Worm (Caenorhabditis elegans) whole organism, mixed stage, embryonic: Measurements from ENCODE around the gene crb-1.

Experiments used
- M03D4.4 ChIP-seq: sonication (generic microtip); optimal IDR thresholded peaks from 2 replicates; lab custom pipeline; 2017; ENCODE audit warnings: mild to moderate bottlenecking, missing genetic modification characterization, missing compliant biosample characterization
- bed-3 ChIP-seq: fragments of 200-800 bp; sonication (Bioruptor generic); optimal IDR thresholded peaks from 3 replicates; lab custom pipeline; 2018; ENCODE audit warnings: mild to moderate bottlenecking, missing genetic modification characterization, moderate library complexity, missing compliant biosample characterization
- blmp-1 ChIP-seq: fragments of 150-350 bp; optimal IDR thresholded peaks from 2 replicates; lab custom pipeline; 2014; ENCODE audit warnings: missing biosample characterization, missing genetic modification characterization
- ceh-39 ChIP-seq: fragments of 150-350 bp; optimal IDR thresholded peaks from 2 replicates; lab custom pipeline; 2014; ENCODE audit warnings: missing biosample characterization, missing genetic modification characterization
- ceh-43 ChIP-seq: fragments of 200-800 bp; sonication (Bioruptor generic); optimal IDR thresholded peaks from 2 replicates; lab custom pipeline; 2018; ENCODE audit warnings: mild to moderate bottlenecking, missing genetic modification characterization, moderate library complexity, missing compliant biosample characterization
- ceh-83 ChIP-seq: fragments of 200-800 bp; sonication (Bioruptor generic); optimal IDR thresholded peaks from 2 replicates; lab custom pipeline; 2018; ENCODE audit warnings: mild to moderate bottlenecking, missing genetic modification characterization, missing compliant biosample characterization
- ces-1 ChIP-seq: fragments of 150-350 bp; optimal IDR thresholded peaks from 2 replicates; lab custom pipeline; 2014; ENCODE audit warnings: missing biosample characterization, missing genetic modification reagents, missing genetic modification characterization
- cnd-1 ChIP-seq: fragments of 200-800 bp; sonication (Bioruptor generic); optimal IDR thresholded peaks from 2 replicates; lab custom pipeline; 2018; ENCODE audit warnings: mild to moderate bottlenecking, missing genetic modification characterization, missing compliant biosample characterization
- drap-1 ChIP-seq: fragments of 200-800 bp; sonication (Bioruptor generic); optimal IDR thresholded peaks from 3 replicates; lab custom pipeline; 2018; ENCODE audit warnings: mild to moderate bottlenecking, missing genetic modification characterization, missing compliant biosample characterization
- elt-3 ChIP-seq: fragments of 150-350 bp; optimal IDR thresholded peaks from 2 replicates; lab custom pipeline; 2014; ENCODE audit warnings: missing biosample characterization, missing genetic modification characterization
- flh-1 ChIP-seq: fragments of 200-800 bp; sonication (Bioruptor generic); optimal IDR thresholded peaks from 2 replicates; lab custom pipeline; 2018; ENCODE audit warnings: mild to moderate bottlenecking, missing genetic modification characterization, moderate library complexity, missing compliant biosample characterization
- ham-2 ChIP-seq: fragments of 200-800 bp; sonication (Bioruptor generic); optimal IDR thresholded peaks from 2 replicates; lab custom pipeline; 2018; ENCODE audit warnings: mild to moderate bottlenecking, missing genetic modification characterization, missing compliant biosample characterization
- hlh-1 ChIP-seq: fragments of 150-350 bp; optimal IDR thresholded peaks from 2 replicates; lab custom pipeline; 2014; ENCODE audit warnings: missing biosample characterization, missing genetic modification reagents, missing genetic modification characterization
- lin-32 ChIP-seq: fragments of 200-800 bp; sonication (Bioruptor generic); optimal IDR thresholded peaks from 2 replicates; lab custom pipeline; 2018; ENCODE audit warnings: mild to moderate bottlenecking, missing genetic modification characterization, missing compliant biosample characterization
- lsy-2 ChIP-seq: fragments of 150-350 bp; optimal IDR thresholded peaks from 2 replicates; lab custom pipeline; 2014; ENCODE audit warnings: missing biosample characterization, missing genetic modification characterization
- mab-5 ChIP-seq: fragments of 150-350 bp; optimal IDR thresholded peaks from 2 replicates; lab custom pipeline; 2014; ENCODE audit warnings: missing biosample characterization, missing genetic modification characterization
- mep-1 ChIP-seq: fragments of 150-350 bp; optimal IDR thresholded peaks from 2 replicates; lab custom pipeline; 2017; ENCODE audit warnings: missing biosample characterization, missing genetic modification reagents, missing genetic modification characterization, inconsistent platforms
- mls-2 ChIP-seq: sonication (generic microtip); optimal IDR thresholded peaks from 2 replicates; lab custom pipeline; 2016; ENCODE audit warnings: mild to moderate bottlenecking, missing genetic modification characterization, moderate library complexity, missing compliant biosample characterization
- nhr-12 ChIP-seq: fragments of 150-350 bp; optimal IDR thresholded peaks from 2 replicates; lab custom pipeline; 2014; ENCODE audit warnings: missing biosample characterization, missing genetic modification characterization
- nhr-2 ChIP-seq: fragments of 150-350 bp; optimal IDR thresholded peaks from 2 replicates; lab custom pipeline; 2014; ENCODE audit warnings: missing biosample characterization, missing genetic modification characterization
- nhr-237 ChIP-seq: fragments of 150-350 bp; optimal IDR thresholded peaks from 2 replicates; lab custom pipeline; 2014; ENCODE audit warnings: missing biosample characterization, missing genetic modification characterization
- nhr-76 ChIP-seq: sonication (generic microtip); optimal IDR thresholded peaks from 2 replicates; lab custom pipeline; 2017; ENCODE audit warnings: missing biosample characterization, missing genetic modification characterization
- pha-4 ChIP-seq: fragments of 150-350 bp; optimal IDR thresholded peaks from 2 replicates; lab custom pipeline; 2018; ENCODE audit warnings: missing biosample characterization, missing genetic modification reagents, missing genetic modification characterization
- sem-2 ChIP-seq: fragments of 200-800 bp; sonication (Bioruptor generic); optimal IDR thresholded peaks from 2 replicates; lab custom pipeline; 2018; ENCODE audit warnings: mild to moderate bottlenecking, missing genetic modification characterization, missing compliant biosample characterization
- snpc-4 ChIP-seq: fragments of 150-350 bp; optimal IDR thresholded peaks from 2 replicates; lab custom pipeline; 2014; ENCODE audit warnings: missing biosample characterization, missing genetic modification characterization
- tbx-8 ChIP-seq: fragments of 200-800 bp; sonication (Bioruptor generic); optimal IDR thresholded peaks from 2 replicates; lab custom pipeline; 2018; ENCODE audit warnings: mild to moderate bottlenecking, missing genetic modification characterization, moderate library complexity, missing compliant biosample characterization
- unc-120 ChIP-seq: sonication (generic microtip); optimal IDR thresholded peaks from 2 replicates; lab custom pipeline; 2017; ENCODE audit warnings: missing genetic modification characterization, missing compliant biosample characterization; ENCODE audit not compliant: poor library complexity, severe bottlenecking
- unc-39 ChIP-seq: fragments of 150-350 bp; optimal IDR thresholded peaks from 2 replicates; lab custom pipeline; 2014; ENCODE audit warnings: missing biosample characterization, missing genetic modification characterization
- unc-62 ChIP-seq: fragments of 150-350 bp; optimal IDR thresholded peaks from 2 replicates; lab custom pipeline; 2014; ENCODE audit warnings: missing biosample characterization, missing genetic modification reagents, missing genetic modification characterization
- zip-8 ChIP-seq: fragments of 150-350 bp; optimal IDR thresholded peaks from 2 replicates; lab custom pipeline; 2014; ENCODE audit warnings: missing biosample characterization, missing genetic modification characterization
- ztf-11 ChIP-seq: fragments of 150-350 bp; optimal IDR thresholded peaks from 2 replicates; lab custom pipeline; 2014; ENCODE audit warnings: missing biosample characterization, missing genetic modification characterization

Gene crb-1

ce11 chrX:17375877-17376276 is 37.9 kb downstream of the crb-1 start:
- TF ChIP-seq unc-120 (tag; lab: Kevin White, UChicago), result no peak
- TF ChIP-seq ham-2, result no peak
- no peak for TF ChIP-seq hlh-1 (tag; lab: Kevin White, UChicago)
- no peak for TF ChIP-seq nhr-2 (tag; lab: Kevin White, UChicago)
- no peak for TF ChIP-seq bed-3 (GFP tag; lab: Kevin White, UChicago)
- TF ChIP-seq flh-1 (GFP tag; lab: Kevin White, UChicago), result no peak
- no peak for TF ChIP-seq tbx-8
- no peak for TF ChIP-seq nhr-237 (tag; lab: Kevin White, UChicago)
- TF ChIP-seq nhr-12 (tag; lab: Kevin White, UChicago), result no peak
- no peak for TF ChIP-seq ceh-83
- no peak for TF ChIP-seq mab-5
- TF ChIP-seq ceh-39 (tag; lab: Kevin White, UChicago), result no peak
- TF ChIP-seq unc-39 (tag; lab: Kevin White, UChicago), result no peak
- TF ChIP-seq elt-3 (tag; lab: Kevin White, UChicago), result no peak
- TF ChIP-seq snpc-4 (tag; lab: Kevin White, UChicago), result no peak
- no peak for TF ChIP-seq sem-2 (GFP tag; lab: Kevin White, UChicago)
- TF ChIP-seq mls-2 (tag; lab: Kevin White, UChicago), result no peak
- no peak for TF ChIP-seq ceh-43 (GFP tag; lab: Kevin White, UChicago)
- no peak for TF ChIP-seq zip-8 (tag; lab: Kevin White, UChicago)
- TF ChIP-seq nhr-76, result no peak
- TF ChIP-seq, all 35 proteins: peak for 0

- no peak for TF ChIP-seq ces-1
These were observed 39.3 kb downstream of the crb-1 start, which contains the start of gene F10D7.3 for ce11 chrX:17374534-17374933. TSS of gene F10D7.3 (minus strand) at chrX:17374634.

ce11 chrX:17373955-17374354 is 39.9 kb downstream of the crb-1 start:
- TF ChIP-seq lin-32 (GFP tag; lab: Kevin White, UChicago), result no peak
- peak; percentile 64 for TF ChIP-seq unc-62 (GFP tag; lab: Kevin White, UChicago)
- no peak for TF ChIP-seq cnd-1 (tag; lab: Kevin White, UChicago)
- TF ChIP-seq, all 35 proteins: peak for 1

- TF ChIP-seq ham-2 (peak; percentile 45), ceh-83 (no peak)
- TF ChIP-seq, all 35 proteins: peak for 1
These were observed 44.3 kb downstream of the crb-1 start for ce11 chrX:17369514-17369913.

- TF ChIP-seq ces-1, result no peak
- no peak for TF ChIP-seq mls-2 (tag; lab: Kevin White, UChicago)
These were observed 45.3 kb downstream of the crb-1 start, which contains the start of gene mfsd-10 for ce11 chrX:17368542-17368941. TSS of gene mfsd-10 (minus strand) at chrX:17368642.

ce11 chrX:17363491-17363890 is 50.3 kb downstream of the crb-1 start:
- TF ChIP-seq ceh-83, result no peak
- no peak for TF ChIP-seq M03D4.4 (tag; lab: Kevin White, UChicago)
- TF ChIP-seq lsy-2 (tag; lab: Kevin White, UChicago), result no peak
- no peak for TF ChIP-seq pha-4 (tag; lab: Kevin White, UChicago)
- TF ChIP-seq blmp-1 (tag; lab: Kevin White, UChicago), result no peak
- no peak for TF ChIP-seq hlh-1 (tag; lab: Kevin White, UChicago)

ce11 chrX:17362529-17362928 is 51.3 kb downstream of the crb-1 start, which contains the start of gene F10D7.11:
TSS of gene F10D7.11 (plus strand) at chrX:17362829.
- no peak for TF ChIP-seq nhr-12 (tag; lab: Kevin White, UChicago)

DNA sequence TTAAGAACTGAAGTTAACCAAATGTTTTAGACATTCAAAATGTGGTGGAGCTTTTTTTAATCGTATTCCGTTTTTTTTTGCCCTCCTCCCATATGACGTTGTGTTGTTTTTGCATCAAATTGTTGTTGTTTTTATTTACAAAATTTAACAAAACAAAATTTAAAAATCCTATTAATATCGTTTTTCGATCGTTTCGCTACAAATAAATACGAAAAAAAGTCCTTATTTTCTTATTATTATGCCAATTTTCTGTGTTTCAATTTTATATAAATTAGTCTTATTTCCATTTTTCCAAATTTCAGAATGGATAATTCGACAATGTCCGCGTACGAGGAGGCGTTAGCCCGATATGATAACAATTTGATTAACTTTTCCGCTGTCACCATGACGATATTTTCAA is 54.4 kb downstream of the crb-1 start, which contains the start of gene npr-36:
Gene npr-36 (plus strand): TSS at position 301 of the 400 bp plus-strand sequence.
- no peak for TF ChIP-seq drap-1 (GFP tag; lab: Kevin White, UChicago)
- TF ChIP-seq ham-2, result no peak
- TF ChIP-seq nhr-237 (tag; lab: Kevin White, UChicago), result no peak
- no peak for TF ChIP-seq elt-3 (tag; lab: Kevin White, UChicago)
- TF ChIP-seq ceh-43 (GFP tag; lab: Kevin White, UChicago), result no peak
- TF ChIP-seq blmp-1 (tag; lab: Kevin White, UChicago), result no peak
- no peak for TF ChIP-seq mep-1
- TF ChIP-seq ztf-11 (tag; lab: Kevin White, UChicago), result no peak
- TF ChIP-seq flh-1 (GFP tag; lab: Kevin White, UChicago), result no peak
